Fruit fly (Drosophila melanogaster) whole organism, embryonic: ENCODE results near the gene Gart.
A peak's percentile ranks its signal among the peaks of the same experiment; 100 is the strongest.

Source experiments
- Bgb ChIP-seq: fragments of 200-800 bp; sonication (Bioruptor generic); IDR thresholded peaks from 2 replicates; pipeline ENCODE4 v1.3.6; 2022; ENCODE audit warnings: missing biosample characterization, missing genetic modification characterization; ENCODE audit not compliant: partially characterized antibody
- CG10366 ChIP-seq: fragments of 200-800 bp; sonication (Bioruptor generic); IDR thresholded peaks from 2 replicates; pipeline ENCODE4 v1.3.6; 2022; ENCODE audit warnings: missing biosample characterization, missing genetic modification characterization
- CG11504 ChIP-seq: fragments of 200-800 bp; sonication (Bioruptor generic); optimal IDR thresholded peaks from 3 replicates; lab custom pipeline; 2019; ENCODE audit warnings: missing biosample characterization, mild to moderate bottlenecking, missing genetic modification characterization, moderate library complexity
- CG12942 ChIP-seq: fragments of 200-800 bp; sonication (Bioruptor generic); optimal IDR thresholded peaks from 3 replicates; lab custom pipeline; 2016; ENCODE audit warnings: missing biosample characterization, missing genetic modification characterization
- CG13287 ChIP-seq: fragments of 200-800 bp; sonication (Bioruptor generic); IDR thresholded peaks from 2 replicates; pipeline ENCODE4 v1.3.6; 2022; ENCODE audit warnings: missing biosample characterization, missing genetic modification characterization; ENCODE audit not compliant: partially characterized antibody
- CG13624 ChIP-seq: fragments of 200-800 bp; sonication (Bioruptor generic); optimal IDR thresholded peaks from 2 replicates; lab custom pipeline; 2016; ENCODE audit warnings: missing biosample characterization, missing genetic modification characterization
- CG13775 ChIP-seq: fragments of 200-800 bp; sonication (Bioruptor generic); optimal IDR thresholded peaks from 3 replicates; lab custom pipeline; 2017; ENCODE audit warnings: missing biosample characterization, mild to moderate bottlenecking, missing genetic modification characterization
- CG14860 ChIP-seq: fragments of 200-800 bp; sonication (Bioruptor generic); IDR thresholded peaks from 3 replicates; pipeline ENCODE4 v1.3.6; 2022; ENCODE audit warnings: missing biosample characterization, missing genetic modification characterization; ENCODE audit not compliant: partially characterized antibody
- CG15514 ChIP-seq: fragments of 200-800 bp; sonication (Bioruptor generic); optimal IDR thresholded peaks from 3 replicates; lab custom pipeline; 2017; ENCODE audit warnings: missing biosample characterization, missing genetic modification characterization, mild to moderate bottlenecking, moderate library complexity, missing genetic modification reagents
- CG17361 ChIP-seq: fragments of 200-800 bp; sonication (Bioruptor generic); IDR thresholded peaks from 3 replicates; pipeline ENCODE4 v1.3.6; 2022; ENCODE audit warnings: missing biosample characterization, missing genetic modification characterization
- CG17612 ChIP-seq: fragments of 200-800 bp; sonication (Bioruptor generic); IDR thresholded peaks from 2 replicates; pipeline ENCODE4 v1.3.6; 2022; ENCODE audit warnings: missing biosample characterization, missing genetic modification characterization
- CG18476 ChIP-seq: fragments of 200-800 bp; sonication (Bioruptor generic); optimal IDR thresholded peaks from 2 replicates; lab custom pipeline; 2016; ENCODE audit warnings: missing biosample characterization, mild to moderate bottlenecking, missing genetic modification characterization
- CG2129 ChIP-seq: fragments of 200-800 bp; sonication (Bioruptor generic); IDR thresholded peaks from 2 replicates; pipeline ENCODE4 v1.3.6; 2022; ENCODE audit warnings: missing biosample characterization, missing genetic modification characterization; ENCODE audit not compliant: partially characterized antibody
- CG30020 ChIP-seq: fragments of 200-800 bp; optimal IDR thresholded peaks from 2 replicates; lab custom pipeline; 2019; ENCODE audit warnings: missing biosample characterization, mild to moderate bottlenecking, missing genetic modification characterization, moderate library complexity
- CG34422 ChIP-seq: fragments of 200-800 bp; sonication (Bioruptor generic); IDR thresholded peaks from 3 replicates; pipeline ENCODE4 v1.3.6; 2022; ENCODE audit warnings: missing biosample characterization, missing genetic modification characterization
- CG4282 ChIP-seq: fragments of 200-800 bp; sonication (Bioruptor generic); optimal IDR thresholded peaks from 2 replicates; lab custom pipeline; 2016; ENCODE audit warnings: missing biosample characterization, missing genetic modification characterization
- CG7271 ChIP-seq: fragments of 200-800 bp; sonication (Bioruptor generic); optimal IDR thresholded peaks from 2 replicates; lab custom pipeline; 2018; ENCODE audit warnings: missing biosample characterization, mild to moderate bottlenecking, missing genetic modification characterization, moderate library complexity
- CG7963 ChIP-seq: fragments of 200-800 bp; sonication (Bioruptor generic); IDR thresholded peaks from 3 replicates; pipeline ENCODE4 v1.3.6; 2022; ENCODE audit warnings: missing biosample characterization, missing genetic modification characterization; ENCODE audit not compliant: partially characterized antibody
- CG9609 ChIP-seq: fragments of 200-800 bp; sonication (Bioruptor generic); optimal IDR thresholded peaks from 3 replicates; lab custom pipeline; 2016; ENCODE audit warnings: missing biosample characterization, missing genetic modification characterization
- Dip2 ChIP-seq: fragments of 200-800 bp; sonication (Bioruptor generic); IDR thresholded peaks from 2 replicates; pipeline ENCODE4 v1.3.6; 2022; ENCODE audit warnings: missing biosample characterization, missing genetic modification characterization
- Dref ChIP-seq: fragments of 200-800 bp; sonication (Bioruptor generic); IDR thresholded peaks from 2 replicates; pipeline ENCODE4 v1.3.6; 2022; ENCODE audit warnings: missing biosample characterization, missing genetic modification characterization
- E2f2 ChIP-seq: fragments of 200-800 bp; sonication (Bioruptor generic); IDR thresholded peaks from 2 replicates; pipeline ENCODE4 v1.3.6; 2022; ENCODE audit warnings: missing biosample characterization, missing genetic modification characterization
- Ets97D ChIP-seq: fragments of 200-800 bp; sonication (Bioruptor generic); optimal IDR thresholded peaks from 3 replicates; lab custom pipeline; 2016; ENCODE audit warnings: missing biosample characterization, missing genetic modification characterization
- Hmr ChIP-seq: fragments of 200-800 bp; sonication (Bioruptor generic); optimal IDR thresholded peaks from 3 replicates; lab custom pipeline; 2017; ENCODE audit warnings: mild to moderate bottlenecking, missing biosample characterization, missing genetic modification reagents, missing genetic modification characterization
- Myb ChIP-seq: fragments of 200-800 bp; sonication (Bioruptor generic); optimal IDR thresholded peaks from 2 replicates; lab custom pipeline; 2016; ENCODE audit warnings: missing biosample characterization, missing genetic modification characterization
- NC2β ChIP-seq: fragments of 200-800 bp; sonication (Bioruptor generic); optimal IDR thresholded peaks from 2 replicates; lab custom pipeline; 2016; ENCODE audit warnings: missing biosample characterization, missing genetic modification characterization
- Side ChIP-seq: fragments of 200-800 bp; sonication (Bioruptor generic); optimal IDR thresholded peaks from 2 replicates; lab custom pipeline; 2016; ENCODE audit warnings: missing biosample characterization, missing genetic modification characterization
- YL-1 ChIP-seq: fragments of 200-800 bp; sonication (Bioruptor generic); optimal IDR thresholded peaks from 3 replicates; lab custom pipeline; 2017; ENCODE audit warnings: missing biosample characterization, mild to moderate bottlenecking, missing genetic modification characterization
- bsh ChIP-seq, 2 experiments: fragments of 200-800 bp; sonication (Bioruptor generic); optimal IDR thresholded peaks; 2 replicates each; lab custom pipeline; 2017 to 2018; ENCODE audit warnings: mild to moderate bottlenecking in 2 of 2, missing biosample characterization in 2 of 2, missing genetic modification characterization in 2 of 2, moderate library complexity in 1 of 2
- cato ChIP-seq: fragments of 200-800 bp; sonication (Bioruptor generic); optimal IDR thresholded peaks from 2 replicates; lab custom pipeline; 2016; ENCODE audit warnings: missing biosample characterization, missing genetic modification characterization, borderline replicate concordance
- chinmo ChIP-seq: fragments of 200-800 bp; sonication (Bioruptor generic); IDR thresholded peaks from 4 replicates; pipeline ENCODE4 v1.3.6; 2022; ENCODE audit warnings: missing biosample characterization, missing genetic modification characterization; ENCODE audit not compliant: partially characterized antibody
- dm ChIP-seq: fragments of 200-800 bp; sonication (Bioruptor generic); optimal IDR thresholded peaks from 3 replicates; lab custom pipeline; 2016; ENCODE audit warnings: missing biosample characterization, missing genetic modification characterization
- dmrt99B ChIP-seq: fragments of 200-800 bp; sonication (Bioruptor generic); optimal IDR thresholded peaks from 2 replicates; lab custom pipeline; 2018; ENCODE audit warnings: missing biosample characterization, mild to moderate bottlenecking, missing genetic modification characterization, moderate library complexity
- emc ChIP-seq: fragments of 200-800 bp; sonication (Bioruptor generic); optimal IDR thresholded peaks from 2 replicates; lab custom pipeline; 2016; ENCODE audit warnings: missing biosample characterization, missing genetic modification characterization
- ems ChIP-seq: fragments of 200-800 bp; sonication (Bioruptor generic); optimal IDR thresholded peaks from 3 replicates; lab custom pipeline; 2016; ENCODE audit warnings: missing biosample characterization, missing genetic modification characterization
- exex ChIP-seq: fragments of 200-800 bp; sonication (Bioruptor generic); optimal IDR thresholded peaks from 4 replicates; lab custom pipeline; 2018; ENCODE audit warnings: missing biosample characterization, mild to moderate bottlenecking, missing genetic modification characterization, moderate library complexity
- ftz-f1 ChIP-seq: fragments of 200-800 bp; sonication (Bioruptor generic); optimal IDR thresholded peaks from 2 replicates; lab custom pipeline; 2016; ENCODE audit warnings: missing biosample characterization, missing genetic modification characterization
- ind ChIP-seq: fragments of 200-800 bp; sonication (Bioruptor generic); optimal IDR thresholded peaks from 3 replicates; lab custom pipeline; 2016; ENCODE audit warnings: missing biosample characterization, missing genetic modification characterization
- jing ChIP-seq: fragments of 200-800 bp; sonication (Bioruptor generic); optimal IDR thresholded peaks from 2 replicates; lab custom pipeline; 2018; ENCODE audit warnings: missing biosample characterization, mild to moderate bottlenecking, missing genetic modification characterization
- nerfin-1 ChIP-seq: fragments of 200-800 bp; sonication (Bioruptor generic); optimal IDR thresholded peaks from 3 replicates; lab custom pipeline; 2019; ENCODE audit warnings: missing biosample characterization, mild to moderate bottlenecking, missing genetic modification characterization, moderate library complexity
- pzg ChIP-seq: fragments of 200-800 bp; sonication (Bioruptor generic); optimal IDR thresholded peaks from 3 replicates; lab custom pipeline; 2018; ENCODE audit warnings: missing biosample characterization, mild to moderate bottlenecking, missing genetic modification characterization, moderate library complexity
- sd ChIP-seq: fragments of 200-800 bp; sonication (Bioruptor generic); optimal IDR thresholded peaks from 3 replicates; lab custom pipeline; 2018; ENCODE audit warnings: missing biosample characterization, mild to moderate bottlenecking, missing genetic modification characterization, moderate library complexity
- sima ChIP-seq: fragments of 200-800 bp; sonication (Bioruptor generic); optimal IDR thresholded peaks from 2 replicates; lab custom pipeline; 2016; ENCODE audit warnings: missing biosample characterization, missing genetic modification characterization
- sna ChIP-seq: fragments of 200-800 bp; sonication (Bioruptor generic); IDR thresholded peaks from 2 replicates; pipeline ENCODE4 v1.3.6; 2022; ENCODE audit warnings: missing biosample characterization, missing genetic modification characterization; ENCODE audit not compliant: partially characterized antibody
- stwl ChIP-seq: fragments of 200-800 bp; sonication (Bioruptor generic); optimal IDR thresholded peaks from 3 replicates; lab custom pipeline; 2018; ENCODE audit warnings: missing biosample characterization, mild to moderate bottlenecking, missing genetic modification characterization, moderate library complexity
- tna ChIP-seq: fragments of 200-800 bp; sonication (Bioruptor generic); IDR thresholded peaks from 2 replicates; pipeline ENCODE4 v1.3.6; 2022; ENCODE audit warnings: missing biosample characterization, missing genetic modification characterization; ENCODE audit not compliant: partially characterized antibody
- zen ChIP-seq: fragments of 200-800 bp; sonication (Bioruptor generic); optimal IDR thresholded peaks from 3 replicates; lab custom pipeline; 2018; ENCODE audit warnings: missing biosample characterization, mild to moderate bottlenecking, missing genetic modification characterization, moderate library complexity

Gart gene

dm6 chr2L:7026988-7027908, 3.5 kb upstream of the Gart start, which contains the start of the genes CG31908 and MME1 (continued):
- TF ChIP-seq stwl (tag; lab: Kevin White, UChicago) (peak; percentile 57), zen (tag; lab: Kevin White, UChicago) (peak; percentile 62), CG7271 (no peak), chinmo (GFP tag; lab: Robert Waterston, UW) (0 out of 4 replicates have a peak, but pooled peaks have one; percentile 52), tna (GFP tag; lab: Robert Waterston, UW) (peak; percentile 75), CG14860 (GFP tag; lab: Robert Waterston, UW) (peak; percentile 78), sima (GFP tag; lab: Kevin White, UChicago) (no peak), sna (GFP tag; lab: Robert Waterston, UW) (peak; percentile 82), pzg (GFP tag; lab: Kevin White, UChicago) (peak; percentile 56), bsh (GFP tag; optimal IDR thresholded peaks at IDR 0.05; lab: Kevin White, UChicago) (no peak), emc (GFP tag; lab: Kevin White, UChicago) (no peak), CG2129 (0 out of 2 replicates have a peak, but pooled peaks have one; percentile 34), Side (peak; percentile 17), Dref (GFP tag; lab: Robert Waterston, UW) (peak; percentile 70), CG17612 (GFP tag; lab: Robert Waterston, UW) (no peak), CG15514 (GFP tag; lab: Kevin White, UChicago) (peak; percentile 27), NC2β (no peak), Hmr (no peak), E2f2 (GFP tag; lab: Robert Waterston, UW) (peak; percentile 67), Ets97D (GFP tag; lab: Kevin White, UChicago) (peak; percentile 71), CG34422 (GFP tag; lab: Robert Waterston, UW) (peak; percentile 69; the same call in 2 of the 3 replicates), sd (tag; lab: Kevin White, UChicago) (peak; percentile 38), CG4282 (GFP tag; lab: Kevin White, UChicago) (no peak), ind (peak; percentile 43), CG17361 (GFP tag; lab: Robert Waterston, UW) (0 out of 3 replicates have a peak, but pooled peaks have one; percentile 21), CG7963 (GFP tag; lab: Robert Waterston, UW) (peak; percentile 69; the same call in 2 of the 3 replicates), ftz-f1 (no peak), CG30020 (tag; lab: Kevin White, UChicago) (no peak), cato (GFP tag; lab: Kevin White, UChicago) (no peak), dm (peak; percentile 56), dmrt99B (tag; lab: Kevin White, UChicago) (no peak), jing (GFP tag; lab: Kevin White, UChicago) (no peak), Dip2 (GFP tag; lab: Robert Waterston, UW) (no peak), nerfin-1 (tag; lab: Kevin White, UChicago) (peak; percentile 53), YL-1 (GFP tag; lab: Kevin White, UChicago) (peak; percentile 69), Myb (GFP tag; lab: Kevin White, UChicago) (peak; percentile 31), CG13287 (GFP tag; lab: Robert Waterston, UW) (peak; percentile 85), CG18476 (GFP tag; lab: Kevin White, UChicago) (peak; percentile 30), Bgb (GFP tag; lab: Robert Waterston, UW) (peak; percentile 79), CG10366 (no peak), CG11504 (tag; lab: Kevin White, UChicago) (no peak), CG12942 (GFP tag; lab: Kevin White, UChicago) (peak; percentile 24), CG13775 (GFP tag; lab: Kevin White, UChicago) (peak; percentile 41), exex (tag; lab: Kevin White, UChicago) (peak; percentile 26), ems (GFP tag; lab: Kevin White, UChicago) (peak; percentile 40), CG13624 (GFP tag; lab: Kevin White, UChicago) (peak; percentile 35), CG9609 (peak; percentile 27)
